Worm (Caenorhabditis elegans) whole organism, dauer: Measurements from ENCODE around the gene aco-1.

Experiments used
- unc-62 ChIP-seq: sonication (generic microtip); optimal IDR thresholded peaks from 2 replicates; lab custom pipeline; 2017; ENCODE audit warnings: missing biosample characterization, missing genetic modification reagents, missing genetic modification characterization

Gene aco-1

DNA sequence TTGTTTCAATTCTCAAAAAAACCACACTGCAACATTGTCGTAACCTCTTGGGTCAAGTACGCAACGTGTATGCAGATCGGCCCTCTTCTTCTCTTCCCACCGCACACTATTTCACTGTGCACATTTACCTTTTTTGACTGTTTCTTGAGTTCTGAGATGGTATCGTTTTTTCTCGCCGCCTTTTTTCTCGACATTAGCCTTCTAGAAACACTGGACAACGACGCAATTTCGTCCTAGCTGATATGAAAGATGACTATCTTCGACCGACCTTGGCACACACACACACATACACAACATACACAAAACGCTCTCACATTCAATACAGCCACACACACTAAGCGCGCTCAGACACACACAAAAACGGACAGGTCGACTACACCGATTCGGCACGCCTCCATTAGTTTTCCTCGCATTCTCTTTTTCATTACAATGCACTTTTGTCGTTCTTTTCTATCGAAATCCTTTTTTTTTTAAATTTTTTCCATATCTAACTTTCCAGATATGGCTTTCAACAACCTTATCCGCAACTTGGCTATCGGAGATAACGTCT lies at the start of gene aco-1:
Gene aco-1, plus strand, starts transcription at position 500 of the 550 bp plus-strand sequence.
- no peak for TF ChIP-seq unc-62 (GFP tag; lab: Kevin White, UChicago)

DNA sequence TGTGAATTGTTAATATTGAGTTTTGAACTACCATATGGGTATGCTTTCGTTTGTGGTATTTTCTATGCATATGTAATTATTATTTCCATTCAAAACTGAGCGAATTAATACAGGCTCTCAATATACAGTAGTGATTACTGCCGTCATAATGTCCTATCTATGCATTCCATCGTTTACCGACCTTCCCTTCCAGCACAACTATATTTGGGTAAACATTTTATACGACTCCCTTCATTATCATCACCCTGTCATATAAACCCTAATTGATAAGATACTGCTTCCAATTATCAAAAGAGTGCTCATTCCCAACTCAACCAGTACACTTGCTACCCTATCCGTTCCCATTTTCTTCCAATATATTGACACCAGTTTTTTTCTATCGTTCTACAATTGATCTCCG lies 49.7 kb upstream of the aco-1 start:
- no peak for TF ChIP-seq unc-62 (GFP tag; lab: Kevin White, UChicago)

DNA sequence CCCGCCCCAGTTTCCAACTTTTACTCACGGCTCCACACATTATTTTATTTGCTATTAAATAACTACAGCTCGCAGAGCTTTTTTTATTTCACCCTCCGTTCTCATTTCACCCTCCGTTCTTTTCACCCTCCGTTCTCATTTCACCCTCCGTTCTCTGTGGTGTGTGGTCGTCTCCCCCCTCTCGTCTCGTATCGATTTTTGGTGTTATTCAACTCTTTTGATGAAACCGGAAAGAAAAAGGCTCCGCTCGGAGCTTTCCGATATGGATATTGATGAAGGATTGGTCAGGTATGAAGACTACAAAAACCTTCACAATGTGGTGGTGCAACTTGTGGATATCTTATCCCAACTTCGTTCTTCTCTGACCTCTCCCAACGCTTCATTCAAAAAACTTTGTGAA lies 49.1 kb upstream of the aco-1 start:
- no peak for TF ChIP-seq unc-62 (GFP tag; lab: Kevin White, UChicago)

DNA sequence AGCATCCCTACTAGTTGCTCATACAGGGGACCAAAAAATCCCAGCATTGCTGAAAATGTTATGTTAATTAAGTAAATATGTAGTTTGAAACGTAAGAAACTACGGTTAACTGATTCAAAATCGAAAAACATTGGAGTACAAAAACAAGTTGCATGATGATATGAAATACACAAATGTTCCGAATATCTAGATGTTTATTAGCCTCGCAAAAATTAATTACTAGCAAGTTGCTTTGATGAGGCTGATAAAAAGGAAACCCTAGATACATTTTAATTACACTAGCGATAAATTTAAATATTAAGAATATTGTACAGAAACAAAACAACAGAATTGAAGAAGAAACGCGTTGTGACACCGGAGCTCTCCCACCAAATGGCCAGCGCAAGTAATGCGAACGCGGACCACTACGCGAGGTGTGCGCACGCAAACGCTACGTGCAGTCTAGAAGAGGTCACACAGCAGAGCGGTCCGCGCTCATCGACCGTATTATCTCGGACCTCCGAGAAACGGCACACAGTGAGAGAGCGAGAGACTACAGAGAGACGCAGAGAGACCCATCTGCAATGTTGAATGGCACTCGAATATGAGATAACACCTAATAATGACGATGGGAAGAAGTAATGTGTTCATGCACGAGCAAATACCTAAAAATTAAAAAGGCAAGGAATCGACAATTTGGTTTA lies 42.9 kb upstream of the aco-1 start, which contains the start of gene inx-2:
Gene inx-2, minus strand, starts transcription at position 51 of the 683 bp plus-strand sequence.
- no peak for TF ChIP-seq unc-62 (GFP tag; lab: Kevin White, UChicago)

DNA sequence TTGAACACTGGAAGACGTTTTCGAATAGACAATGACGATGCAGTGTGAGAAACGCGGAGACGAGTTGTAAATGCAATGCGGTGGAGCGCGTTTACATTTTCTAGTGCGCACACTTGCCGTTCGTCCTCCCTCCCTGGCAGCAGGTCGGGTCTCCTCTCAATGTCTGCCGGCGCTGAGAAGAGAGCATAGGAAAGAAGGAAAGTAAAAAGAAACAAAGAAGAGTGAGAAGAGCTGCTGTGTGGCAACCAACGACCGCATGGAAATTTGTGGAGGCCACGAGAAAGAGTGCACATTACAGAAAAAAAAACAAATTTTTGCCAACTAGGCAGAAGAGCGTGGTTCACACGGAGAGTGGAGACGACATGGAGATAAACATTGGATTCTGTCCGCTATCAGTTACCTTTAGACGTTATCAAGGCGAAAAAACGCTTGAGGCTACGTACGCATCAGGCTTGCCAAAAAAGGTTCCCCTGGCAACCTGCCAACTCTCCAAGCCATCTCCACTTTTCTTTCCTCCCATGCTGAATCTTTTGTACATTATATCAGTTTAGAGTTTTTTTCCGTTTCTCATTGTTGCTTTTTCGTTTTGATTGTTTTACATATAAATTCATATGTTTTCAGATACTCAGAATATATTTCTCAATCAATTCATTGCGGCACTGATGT lies 39.9 kb upstream of the aco-1 start, which contains the start of the genes snrp-40.1 and F08G12.3:
Gene snrp-40.1, minus strand, starts transcription at position 143 of the 666 bp plus-strand sequence.
Gene F08G12.3, plus strand, starts transcription at position 616 of the 666 bp plus-strand sequence.
- TF ChIP-seq unc-62 (GFP tag; lab: Kevin White, UChicago) = no peak

DNA sequence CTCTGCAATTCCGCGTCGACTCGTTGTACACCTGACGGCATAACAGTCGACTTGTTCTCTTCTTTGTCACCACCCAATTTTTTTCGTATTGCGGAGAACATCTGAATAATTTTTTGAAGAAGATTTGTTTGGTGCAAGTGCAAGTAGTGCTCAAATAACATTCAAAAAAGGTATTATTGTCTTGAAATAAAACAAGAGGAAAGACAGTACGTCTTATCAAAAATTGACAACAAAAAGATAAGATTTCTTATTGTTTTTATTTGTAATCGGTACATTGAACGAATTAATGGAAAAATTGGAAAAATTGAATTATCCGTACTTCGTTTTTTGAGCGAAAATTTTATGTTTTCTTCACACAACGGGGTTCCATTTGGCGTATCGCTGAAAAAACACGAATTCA lies 33.9 kb upstream of the aco-1 start, which contains the start of gene F08G12.1:
Gene F08G12.1, minus strand, starts transcription at position 101 of the 400 bp plus-strand sequence.
- TF ChIP-seq unc-62 (GFP tag; lab: Kevin White, UChicago) = no peak

DNA sequence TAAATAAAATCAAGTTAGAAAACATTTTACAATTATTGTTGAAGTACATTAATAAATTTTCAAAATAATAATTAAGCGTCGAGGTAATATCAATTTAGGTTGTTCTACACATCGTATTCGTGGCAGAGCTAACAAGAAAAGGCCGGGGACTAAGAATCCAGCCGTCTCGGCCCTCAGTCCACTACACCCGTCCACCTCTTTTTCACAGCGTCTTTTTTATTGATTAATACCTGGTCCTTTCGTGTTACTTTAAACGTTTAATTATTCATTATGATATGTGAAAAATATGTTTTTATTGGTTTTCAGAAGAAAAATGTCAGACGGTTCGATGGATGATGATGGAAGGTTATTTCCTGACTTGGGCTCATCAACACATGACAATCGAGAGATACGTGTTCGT lies 32.6 kb upstream of the aco-1 start, which contains the start of gene vhl-1:
Gene vhl-1, plus strand, starts transcription at position 301 of the 400 bp plus-strand sequence.
- no peak for TF ChIP-seq unc-62 (GFP tag; lab: Kevin White, UChicago)

DNA sequence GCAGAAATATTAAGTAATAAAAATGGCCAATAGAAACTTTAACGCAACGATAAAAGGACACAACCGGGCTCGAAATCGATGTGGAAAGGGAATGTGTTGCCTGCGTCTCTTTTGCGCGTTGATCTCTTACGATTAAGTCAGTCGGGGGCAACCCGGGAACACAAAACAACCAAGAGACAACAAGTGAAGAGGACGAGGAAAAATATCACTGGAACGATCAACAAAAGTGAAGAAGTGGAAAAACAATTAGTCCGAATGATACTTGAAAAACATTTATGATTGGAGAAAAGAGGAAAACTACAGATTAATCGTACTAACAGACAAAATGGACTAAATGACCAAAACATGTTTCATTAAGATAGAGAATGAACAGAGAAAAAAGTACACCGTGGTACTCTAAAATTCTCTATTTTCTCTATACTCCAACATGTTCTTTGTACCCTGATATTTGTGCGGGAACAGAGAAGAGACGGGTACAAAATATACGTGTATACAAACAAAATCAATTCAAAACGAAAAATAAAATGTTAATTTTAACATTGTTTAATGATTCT lies 29.3 kb upstream of the aco-1 start, which contains the start of gene F08G12.5:
Gene F08G12.5, minus strand, starts transcription at position 1 of the 554 bp plus-strand sequence.
- TF ChIP-seq unc-62 (GFP tag; lab: Kevin White, UChicago) = no peak

DNA sequence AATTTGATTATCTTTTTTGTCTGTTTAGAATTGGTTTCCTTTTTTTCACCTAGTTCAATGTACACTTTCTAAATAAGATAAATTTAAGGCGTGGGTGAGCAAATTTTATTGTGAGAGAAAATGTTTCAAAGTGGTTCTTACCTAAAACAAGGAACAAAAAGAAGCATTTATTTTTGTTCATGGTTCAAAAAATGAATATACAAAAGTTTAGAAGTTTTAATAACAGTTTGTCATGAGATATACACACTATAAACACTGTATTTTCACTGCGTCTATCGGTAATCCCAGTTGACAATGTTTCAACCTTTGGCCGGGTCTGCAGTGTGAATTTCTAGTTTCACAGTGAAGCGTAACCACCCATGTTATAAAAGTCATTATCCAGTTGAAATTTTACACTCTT lies 24.3 kb upstream of the aco-1 start, which contains the start of gene F08G12.11:
Gene F08G12.11, minus strand, starts transcription at position 181 of the 400 bp plus-strand sequence.
- TF ChIP-seq unc-62 (GFP tag; lab: Kevin White, UChicago) = no peak

DNA sequence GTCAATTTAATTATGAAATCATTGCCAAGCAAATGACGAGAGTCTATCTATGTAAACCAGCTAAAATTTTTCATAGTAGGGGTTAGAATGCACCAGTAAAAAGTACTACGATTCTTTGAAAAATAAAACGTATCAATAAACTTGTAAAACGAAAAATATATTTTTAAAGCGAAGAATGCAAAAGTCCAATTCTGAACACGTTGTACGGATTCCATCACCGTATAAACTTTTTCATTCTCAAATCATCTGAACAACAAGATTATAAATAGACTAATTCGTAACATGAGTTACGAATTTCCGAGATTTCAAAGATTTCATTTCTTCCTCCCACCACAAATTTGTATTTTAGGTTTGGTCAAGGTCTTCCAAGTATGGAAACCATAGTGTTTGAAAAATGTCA lies 22.9 kb upstream of the aco-1 start, which contains the start of gene nlp-57:
Gene nlp-57, plus strand, starts transcription at position 301 of the 400 bp plus-strand sequence.
- no peak for TF ChIP-seq unc-62 (GFP tag; lab: Kevin White, UChicago)

DNA sequence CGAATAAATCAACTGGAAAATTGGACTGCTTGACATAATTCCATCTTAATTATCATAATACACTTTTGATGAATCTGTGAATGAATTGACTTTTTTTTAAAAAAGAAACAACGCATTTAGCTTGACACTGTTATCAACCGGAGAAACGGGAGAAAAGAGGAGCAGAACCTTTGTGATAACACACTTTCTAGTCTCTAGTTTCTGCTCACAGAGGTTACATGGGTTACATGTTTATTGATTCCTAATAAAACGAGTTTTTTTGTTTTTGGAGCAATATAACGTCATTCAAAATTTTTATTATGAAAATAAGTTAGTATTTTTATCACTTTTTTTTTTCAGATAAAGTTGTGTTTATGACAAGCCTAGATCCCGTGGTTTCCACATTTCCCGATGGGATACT lies 21.7 kb upstream of the aco-1 start, which contains the start of gene hizr-1:
Gene hizr-1, plus strand, starts transcription at position 340 of the 400 bp plus-strand sequence.
- no peak for TF ChIP-seq unc-62 (GFP tag; lab: Kevin White, UChicago)

DNA sequence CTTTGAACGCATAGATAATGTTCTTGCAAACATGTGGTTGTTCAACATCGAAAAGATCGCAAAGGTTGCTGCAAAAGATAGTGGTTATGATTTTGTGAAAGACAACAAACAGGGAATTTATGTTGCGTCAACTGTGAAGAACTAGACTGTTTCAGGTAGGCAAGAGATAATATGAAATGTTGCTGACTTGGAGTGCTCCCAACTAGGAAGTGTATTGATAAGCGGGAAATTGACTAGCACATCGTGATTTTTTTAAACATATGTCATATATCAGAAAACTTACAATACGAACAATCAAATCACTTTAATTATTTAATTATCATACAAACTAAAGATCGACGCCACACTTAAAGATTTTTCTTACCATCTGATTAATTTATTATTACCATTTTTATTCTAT lies 16.4 kb upstream of the aco-1 start:
- TF ChIP-seq unc-62 (GFP tag; lab: Kevin White, UChicago) = no peak

DNA sequence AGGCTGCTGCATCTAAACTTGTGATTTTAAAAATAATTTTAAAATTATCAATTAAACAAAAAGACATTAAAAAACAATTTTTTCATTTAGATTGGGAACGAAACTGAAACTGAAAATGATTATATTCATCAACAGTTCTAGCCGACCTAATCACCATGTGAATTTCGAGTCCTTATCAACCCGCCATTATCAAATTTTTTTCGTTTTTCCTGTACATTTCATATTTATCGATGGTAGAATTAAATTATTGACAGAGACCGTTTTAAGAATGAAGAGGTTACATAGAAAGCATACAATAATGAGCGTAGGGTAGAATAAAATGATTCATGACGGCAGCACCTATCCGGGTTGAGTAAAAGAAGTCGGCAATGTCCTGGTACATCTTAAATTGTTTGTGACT lies 15.4 kb upstream of the aco-1 start, which contains the start of gene asm-2:
Gene asm-2, minus strand, starts transcription at position 12 of the 400 bp plus-strand sequence.
- no peak for TF ChIP-seq unc-62 (GFP tag; lab: Kevin White, UChicago)

DNA sequence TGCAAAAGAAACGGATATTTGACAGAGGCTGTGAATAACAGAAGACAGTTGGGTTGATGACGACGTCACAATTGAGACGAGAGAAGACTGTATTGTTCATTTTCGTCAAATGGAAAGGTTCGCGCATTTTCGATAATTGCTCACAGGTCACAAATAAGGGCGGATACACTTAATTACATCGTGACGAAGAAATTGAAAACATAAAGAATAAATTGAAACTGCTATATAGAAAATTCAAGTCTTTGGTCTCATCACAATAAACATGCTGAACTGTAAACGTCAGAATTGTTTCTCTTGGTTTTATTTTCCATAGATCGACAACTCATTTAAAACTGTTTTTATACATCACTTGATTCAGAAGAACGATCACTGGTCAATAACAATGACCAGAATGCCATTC lies 12.8 kb upstream of the aco-1 start, which contains the start of gene ZK455.5:
Gene ZK455.5, minus strand, starts transcription at position 101 of the 400 bp plus-strand sequence.
- no peak for TF ChIP-seq unc-62 (GFP tag; lab: Kevin White, UChicago)

DNA sequence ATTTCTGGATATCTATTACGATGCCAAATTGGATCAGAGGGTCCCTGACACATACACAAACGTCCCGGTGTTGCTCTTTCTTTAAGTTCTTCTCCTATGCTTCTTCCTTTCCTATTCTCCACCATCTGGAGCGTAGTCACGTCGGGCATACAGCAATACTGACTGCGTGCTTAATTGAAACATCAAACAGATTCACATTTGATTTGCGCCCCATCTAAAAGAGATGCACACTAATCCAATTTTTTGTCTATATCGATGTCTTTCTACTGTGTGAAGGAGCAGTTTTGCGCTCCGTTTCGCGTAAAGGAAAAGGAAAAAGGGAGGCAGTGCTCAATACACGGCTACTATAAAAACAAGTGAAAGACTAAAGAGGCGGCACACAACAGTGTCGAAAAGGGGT lies 11.0 kb upstream of the aco-1 start:
- TF ChIP-seq unc-62 (GFP tag; lab: Kevin White, UChicago) = no peak
